Fruit fly (Drosophila melanogaster) S2 (cell line): Measurements from ENCODE around the gene CG15754.

ENCODE experiments used
- CG8478 ChIP-seq: fragments of >200 bp; optimal IDR thresholded peaks from 2 replicates; lab custom pipeline; 2018
- CTCF ChIP-seq, 2 experiments: fragments of >200 bp; optimal IDR thresholded peaks; 2 replicates each; lab custom pipeline; 2018

dm6 chrX:13555700-13556099 is 27.9 kb downstream of the CG15754 start, which contains the start of gene CG11816:
- no peak for TF ChIP-seq CTCF (optimal IDR thresholded peaks at IDR 0.05; lab: Kevin White, UChicago)
- no peak for TF ChIP-seq CG8478
